In genomic region chrIII:9913722-9914121, ce11 we compare ENCODE assay signal across 6 worm cellular contexts.
TF ChIP-seq lines count a peak whose summit lies in the region.

Gene cbp-3 (plus strand): TSS chrIII:9913993.

TF ChIP-seq in whole organism, L1 larva, 84 proteins besides CTCF, POLR2A, EP300 and RAD21:
- TF ChIP-seq elt-2 (tag; optimal IDR thresholded peaks at IDR 0.05; lab: Kevin White, UChicago) (peak; percentile 28), pqm-1 (tag; optimal IDR thresholded peaks at IDR 0.05; lab: Kevin White, UChicago) (peak; percentile 75), dsc-1 (tag; optimal IDR thresholded peaks at IDR 0.05; lab: Kevin White, UChicago) (no peak), lin-35 (GFP tag; optimal IDR thresholded peaks at IDR 0.05; lab: Kevin White, UChicago) (peak in 1 of 2 experiments; percentile 41), nhr-77 (tag; optimal IDR thresholded peaks at IDR 0.05; lab: Kevin White, UChicago) (no peak)

TF ChIP-seq in whole organism, L2 larva, 48 proteins besides CTCF, POLR2A, EP300 and RAD21:
- TF ChIP-seq nhr-129 (tag; optimal IDR thresholded peaks at IDR 0.05; lab: Kevin White, UChicago) (peak; percentile 5), ztf-11 (tag; optimal IDR thresholded peaks at IDR 0.05; lab: Kevin White, UChicago) (no peak), nhr-10 (tag; optimal IDR thresholded peaks at IDR 0.05; lab: Kevin White, UChicago) (no peak), fos-1 (tag; optimal IDR thresholded peaks at IDR 0.05; lab: Kevin White, UChicago) (peak; percentile 90), crh-2 (tag; optimal IDR thresholded peaks at IDR 0.05; lab: Kevin White, UChicago) (peak; percentile 1), F13H6.1 (tag; optimal IDR thresholded peaks at IDR 0.05; lab: Kevin White, UChicago) (no peak), lin-39 (tag; optimal IDR thresholded peaks at IDR 0.05; lab: Kevin White, UChicago) (no peak), nhr-23 (tag; optimal IDR thresholded peaks at IDR 0.05; lab: Kevin White, UChicago) (no peak), mbf-1 (tag; optimal IDR thresholded peaks at IDR 0.05; lab: Kevin White, UChicago) (no peak), nhr-25 (tag; optimal IDR thresholded peaks at IDR 0.05; lab: Kevin White, UChicago) (no peak)

TF ChIP-seq in whole organism, L3 larva, 47 proteins besides CTCF, POLR2A, EP300 and RAD21:
- TF ChIP-seq fkh-10 (GFP tag; optimal IDR thresholded peaks at IDR 0.05; lab: Kevin White, UChicago) = no peak
- TF ChIP-seq tbx-2 (tag; optimal IDR thresholded peaks at IDR 0.05; lab: Kevin White, UChicago) = no peak
- TF ChIP-seq egl-5 (tag; optimal IDR thresholded peaks at IDR 0.05; lab: Kevin White, UChicago) = no peak
- no peak for TF ChIP-seq ztf-4 (tag; optimal IDR thresholded peaks at IDR 0.05; lab: Kevin White, UChicago)
- TF ChIP-seq ceh-16 (tag; optimal IDR thresholded peaks at IDR 0.05; lab: Kevin White, UChicago) = no peak
- peak; percentile 83 for TF ChIP-seq elt-2 (tag; optimal IDR thresholded peaks at IDR 0.05; lab: Kevin White, UChicago)
- no peak for TF ChIP-seq hmg-11 (tag; optimal IDR thresholded peaks at IDR 0.05; lab: Kevin White, UChicago)
- TF ChIP-seq mdl-1 (tag; optimal IDR thresholded peaks at IDR 0.05; lab: Kevin White, UChicago) = no peak
- TF ChIP-seq pqm-1 (tag; optimal IDR thresholded peaks at IDR 0.05; lab: Kevin White, UChicago) = peak; percentile 93
- no peak for TF ChIP-seq nhr-67 (tag; optimal IDR thresholded peaks at IDR 0.05; lab: Kevin White, UChicago)
- TF ChIP-seq zag-1 (tag; optimal IDR thresholded peaks at IDR 0.05; lab: Kevin White, UChicago) = no peak
- peak; percentile 66 for TF ChIP-seq pha-4 (tag; optimal IDR thresholded peaks at IDR 0.05; lab: Kevin White, UChicago)

TF ChIP-seq in whole organism, L4 larva, 104 proteins besides CTCF, POLR2A, EP300 and RAD21 (continues in another document):
- TF ChIP-seq F37D6.2 (tag; optimal IDR thresholded peaks at IDR 0.05; lab: Kevin White, UChicago) (no peak), lin-39 (tag; optimal IDR thresholded peaks at IDR 0.05; lab: Kevin White, UChicago) (no peak), Y5F2A.4 (GFP tag; optimal IDR thresholded peaks at IDR 0.05; lab: Kevin White, UChicago) (no peak), spr-3 (GFP tag; optimal IDR thresholded peaks at IDR 0.05; lab: Kevin White, UChicago) (no peak), fkh-10 (GFP tag; optimal IDR thresholded peaks at IDR 0.05; lab: Kevin White, UChicago) (no peak), lin-38 (GFP tag; IDR thresholded peaks at IDR 0.05; lab: Robert Waterston, UW) (no peak), F44E2.7 (GFP tag; IDR thresholded peaks at IDR 0.05; lab: Robert Waterston, UW) (no peak), F49E8.2 (tag; optimal IDR thresholded peaks at IDR 0.05; lab: Kevin White, UChicago; ENCODE audit: borderline replicate concordance) (no peak), vab-7 (GFP tag; IDR thresholded peaks at IDR 0.05; lab: Robert Waterston, UW) (no peak), lir-3 (tag; optimal IDR thresholded peaks at IDR 0.05; lab: Kevin White, UChicago) (no peak), Y105C5A.15 (GFP tag; IDR thresholded peaks at IDR 0.05; lab: Robert Waterston, UW) (no peak), ama-1 (optimal IDR thresholded peaks at IDR 0.05; lab: Kevin White, UChicago) (no peak), lin-1 (GFP tag; IDR thresholded peaks at IDR 0.05; lab: Robert Waterston, UW) (no peak), snpc-4 (tag; optimal IDR thresholded peaks at IDR 0.05; lab: Kevin White, UChicago) (no peak), T20F7.1 (GFP tag; optimal IDR thresholded peaks at IDR 0.05; lab: Kevin White, UChicago) (peak; percentile 14), nhr-41 (GFP tag; IDR thresholded peaks at IDR 0.05; lab: Robert Waterston, UW) (no peak), gei-8 (GFP tag; optimal IDR thresholded peaks at IDR 0.05; lab: Kevin White, UChicago) (no peak), nhr-48 (tag; optimal IDR thresholded peaks at IDR 0.05; lab: Kevin White, UChicago) (no peak), nhr-102 (tag; optimal IDR thresholded peaks at IDR 0.05; lab: Kevin White, UChicago) (no peak), unc-39 (tag; optimal IDR thresholded peaks at IDR 0.05; lab: Kevin White, UChicago) (no peak), nhr-25 (tag; optimal IDR thresholded peaks at IDR 0.05; lab: Kevin White, UChicago; ENCODE audit: borderline replicate concordance, insufficient read depth) (no peak), madf-9 (GFP tag; conservative IDR thresholded peaks at IDR 0.05; lab: Robert Waterston, UW) (no peak), zip-11 (GFP tag; IDR thresholded peaks at IDR 0.05; lab: Robert Waterston, UW) (no peak), mdl-1 (tag; optimal IDR thresholded peaks at IDR 0.05; lab: Kevin White, UChicago) (no peak)

TF ChIP-seq in whole organism, late embryonic, 69 proteins besides CTCF, POLR2A, EP300 and RAD21:
- no peak for TF ChIP-seq unc-3 (GFP tag; conservative IDR thresholded peaks at IDR 0.05; lab: Robert Waterston, UW)
- TF ChIP-seq unc-3 (tag; optimal IDR thresholded peaks at IDR 0.05; lab: Kevin White, UChicago) = no peak
- peak; percentile 28 for TF ChIP-seq elt-2 (tag; optimal IDR thresholded peaks at IDR 0.05; lab: Kevin White, UChicago)
- no peak for TF ChIP-seq K09A11.1 (tag; optimal IDR thresholded peaks at IDR 0.05; lab: Kevin White, UChicago; ENCODE audit: insufficient read depth)

TF ChIP-seq in whole organism, young adult, 124 proteins besides CTCF, POLR2A, EP300 and RAD21:
- TF ChIP-seq ceh-58 (GFP tag; IDR thresholded peaks at IDR 0.05; lab: Robert Waterston, UW) (no peak), lir-1 (GFP tag; conservative IDR thresholded peaks at IDR 0.05; lab: Robert Waterston, UW) (no peak), nhr-80 (tag; optimal IDR thresholded peaks at IDR 0.05; lab: Kevin White, UChicago) (peak; percentile 69), F23B12.7 (tag; optimal IDR thresholded peaks at IDR 0.05; lab: Kevin White, UChicago; ENCODE audit: insufficient read depth) (no peak), cebp-1 (GFP tag; IDR thresholded peaks at IDR 0.05; lab: Robert Waterston, UW) (peak; percentile 95), cebp-1 (tag; optimal IDR thresholded peaks at IDR 0.05; lab: Kevin White, UChicago) (peak; percentile 95)
